Worm (Caenorhabditis elegans) whole organism, L3 larva: ENCODE measurements around the gene ckb-2.

Source experiments
- elt-1 ChIP-seq: fragments of 150-350 bp; optimal IDR thresholded peaks from 2 replicates; lab custom pipeline; 2014; ENCODE audit warnings: missing biosample characterization, missing genetic modification characterization
- fkh-10 ChIP-seq: sonication (generic microtip); optimal IDR thresholded peaks from 2 replicates; lab custom pipeline; 2017; ENCODE audit warnings: missing biosample characterization, missing genetic modification reagents, missing genetic modification characterization
- lin-39 ChIP-seq: fragments of 150-350 bp; optimal IDR thresholded peaks from 2 replicates; lab custom pipeline; 2018; ENCODE audit warnings: missing biosample characterization, missing genetic modification reagents, missing genetic modification characterization
- nhr-25 ChIP-seq: sonication (generic microtip); optimal IDR thresholded peaks from 2 replicates; lab custom pipeline; 2017; ENCODE audit warnings: missing biosample characterization, missing genetic modification characterization
- pha-4 ChIP-seq: fragments of 150-350 bp; optimal IDR thresholded peaks from 2 replicates; lab custom pipeline; 2014; ENCODE audit warnings: missing biosample characterization, missing genetic modification reagents, missing genetic modification characterization
- unc-62 ChIP-seq: fragments of 150-350 bp; sonication (generic microtip); optimal IDR thresholded peaks from 4 replicates; lab custom pipeline; 2014; ENCODE audit warnings: missing biosample characterization, missing genetic modification reagents, missing genetic modification characterization
- zag-1 ChIP-seq: fragments of 150-350 bp; optimal IDR thresholded peaks from 2 replicates; lab custom pipeline; 2014; ENCODE audit warnings: missing biosample characterization, missing genetic modification characterization
- ztf-11 ChIP-seq: fragments of 150-350 bp; optimal IDR thresholded peaks from 2 replicates; lab custom pipeline; 2014; ENCODE audit warnings: missing biosample characterization, missing genetic modification characterization

ce11 chrIII:4404339-4404836 is 36.6 kb downstream of the ckb-2 start, which contains the start of the genes R07E5.17 and snfc-5:
- TF ChIP-seq pha-4 (tag; lab: Kevin White, UChicago), result no peak
- TF ChIP-seq elt-1 (tag; lab: Kevin White, UChicago), result no peak
- peak; percentile 9 for TF ChIP-seq nhr-25
- no peak for TF ChIP-seq ztf-11 (tag; lab: Kevin White, UChicago)
- no peak for TF ChIP-seq fkh-10 (GFP tag; lab: Kevin White, UChicago)
- TF ChIP-seq lin-39, result peak; percentile 23
- no peak for TF ChIP-seq unc-62 (GFP tag; lab: Kevin White, UChicago)
- TF ChIP-seq zag-1 (tag; lab: Kevin White, UChicago), result no peak
